Worm (Caenorhabditis elegans) whole organism, young adult: Measurements from ENCODE around the gene dcaf-1.

ENCODE experiments used
- B0261.1 ChIP-seq: sonication (generic microtip); optimal IDR thresholded peaks from 2 replicates; lab custom pipeline; 2016; ENCODE audit warnings: mild to moderate bottlenecking, missing genetic modification characterization, moderate library complexity, missing compliant biosample characterization
- F55B11.4 ChIP-seq: sonication (generic microtip); optimal IDR thresholded peaks from 2 replicates; lab custom pipeline; 2016; ENCODE audit warnings: missing compliant biosample characterization, missing genetic modification characterization, borderline replicate concordance; ENCODE audit not compliant: insufficient read depth
- attf-5 ChIP-seq: fragments of 200-800 bp; sonication (Bioruptor generic); optimal IDR thresholded peaks from 2 replicates; lab custom pipeline; 2018; ENCODE audit warnings: mild to moderate bottlenecking, missing genetic modification characterization, missing compliant biosample characterization
- bed-1 ChIP-seq: fragments of 200-800 bp; sonication (Bioruptor generic); IDR thresholded peaks from 2 replicates; pipeline ENCODE4 v1.3.6; 2022; ENCODE audit warnings: missing genetic modification reagents, missing genetic modification characterization, missing compliant biosample characterization
- ceh-91 ChIP-seq: fragments of 200-800 bp; sonication (Bioruptor generic); IDR thresholded peaks from 2 replicates; pipeline ENCODE4 v1.3.6; 2022; ENCODE audit warnings: missing genetic modification reagents, missing genetic modification characterization, missing compliant biosample characterization
- dpl-1 ChIP-seq: fragments of 150-350 bp; optimal IDR thresholded peaks from 2 replicates; lab custom pipeline; 2014; ENCODE audit warnings: missing biosample characterization, missing genetic modification reagents, missing genetic modification characterization
- gei-17 ChIP-seq: fragments of 200-800 bp; sonication (Bioruptor generic); optimal IDR thresholded peaks from 2 replicates; lab custom pipeline; 2018; ENCODE audit warnings: mild to moderate bottlenecking, missing genetic modification characterization, missing compliant biosample characterization
- mxl-1 ChIP-seq: sonication (generic microtip); optimal IDR thresholded peaks from 2 replicates; lab custom pipeline; 2016; ENCODE audit warnings: missing genetic modification characterization, missing compliant biosample characterization
- pbrm-1 ChIP-seq: fragments of 200-800 bp; sonication (Bioruptor generic); IDR thresholded peaks from 2 replicates; pipeline ENCODE4 v1.3.6; 2022; ENCODE audit warnings: missing genetic modification reagents, missing genetic modification characterization, missing compliant biosample characterization
- snpc-1.3 ChIP-seq: sonication (generic microtip); optimal IDR thresholded peaks from 2 replicates; lab custom pipeline; 2017; ENCODE audit warnings: missing genetic modification characterization, mild to moderate bottlenecking, missing compliant biosample characterization, antibody characterized with exemption, moderate library complexity, missing genotype, missing genetic modification reagents; ENCODE audit not compliant: insufficient read depth

DNA sequence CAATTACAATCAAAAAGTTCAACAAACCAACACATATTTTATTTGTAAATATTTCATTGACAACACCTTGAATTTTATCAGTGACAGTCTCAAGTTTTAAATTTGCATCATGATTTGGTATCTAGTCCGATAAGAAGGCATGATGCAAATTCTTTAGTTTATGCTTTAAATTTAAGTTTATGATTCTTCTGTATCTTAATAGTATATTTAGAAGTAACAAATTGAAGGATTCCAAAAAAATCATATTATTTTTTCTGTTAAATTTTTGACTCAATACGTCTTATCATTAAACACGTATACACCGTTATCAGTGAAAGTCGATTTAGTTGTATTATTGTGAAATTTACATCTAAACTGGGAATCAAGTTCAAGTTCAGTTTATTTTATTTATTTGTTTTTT lies 55.3 kb downstream of the dcaf-1 start, which contains the start of gene chca-1:
- TF ChIP-seq snpc-1.3 (tag; lab: Kevin White, UChicago) (no peak), bed-1 (no peak), pbrm-1 (GFP tag; lab: Robert Waterston, UW) (no peak), gei-17 (no peak), dpl-1 (GFP tag; lab: Kevin White, UChicago) (no peak), attf-5 (GFP tag; lab: Kevin White, UChicago) (no peak), ceh-91 (GFP tag; lab: Robert Waterston, UW) (no peak), F55B11.4 (tag; lab: Kevin White, UChicago) (no peak), mxl-1 (tag; lab: Kevin White, UChicago) (no peak), B0261.1 (tag; lab: Kevin White, UChicago) (no peak)
